Fruit fly (Drosophila melanogaster) whole organism, pupa: ENCODE measurements around the gene beta-Spec.

ENCODE experiments used
- CG34367 ChIP-seq: fragments of 200-800 bp; sonication (Bioruptor generic); optimal IDR thresholded peaks from 2 replicates; lab custom pipeline; 2018; ENCODE audit warnings: missing biosample characterization, mild to moderate bottlenecking, missing genetic modification characterization
- CG8301 ChIP-seq: fragments of 200-800 bp; sonication (Bioruptor generic); optimal IDR thresholded peaks from 2 replicates; lab custom pipeline; 2018; ENCODE audit warnings: missing biosample characterization, mild to moderate bottlenecking, missing genetic modification characterization
- fd96Ca ChIP-seq: fragments of 200-800 bp; sonication (Bioruptor generic); IDR thresholded peaks from 3 replicates; pipeline ENCODE4 v1.3.6; 2022; ENCODE audit warnings: missing biosample characterization, missing genetic modification characterization

DNA sequence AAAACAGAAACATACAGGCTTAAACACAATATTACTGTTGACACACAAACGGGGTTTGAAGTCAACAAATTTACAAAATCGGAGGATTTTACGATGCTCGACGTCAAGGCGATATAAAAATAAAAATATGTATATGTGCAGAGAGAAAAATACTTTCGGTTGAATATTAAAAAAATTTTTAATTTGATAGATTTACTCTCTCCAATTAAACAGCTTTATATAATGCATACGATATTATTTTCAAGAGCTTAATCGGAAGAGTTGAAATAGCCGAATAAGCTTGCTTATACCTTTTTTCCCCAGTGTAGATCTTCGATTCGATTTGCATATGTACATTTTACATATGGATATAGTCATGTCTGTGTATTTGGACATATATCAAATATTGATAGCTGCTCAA, 39.5 kb downstream of the beta-Spec start:
- TF ChIP-seq CG8301 (tag; lab: Kevin White, UChicago), result no peak
- TF ChIP-seq fd96Ca (GFP tag; lab: Robert Waterston, UW), result no peak
- TF ChIP-seq CG34367 (tag; lab: Kevin White, UChicago), result no peak
